Fruit fly (Drosophila melanogaster): ENCODE results near the gene RpL23A.

dm6 chr3L:1688161-1688560 lies 19.7 kb upstream of the RpL23A start:
- no peak for TF ChIP-seq Blimp-1 (GFP tag; optimal IDR thresholded peaks at IDR 0.05)
- TF ChIP-seq Sox15 (GFP tag; optimal IDR thresholded peaks at IDR 0.05) = no peak
- no peak for TF ChIP-seq svp (GFP tag)
- TF ChIP-seq Met (GFP tag; optimal IDR thresholded peaks at IDR 0.05) = no peak
- no peak for TF ChIP-seq cyc (GFP tag; optimal IDR thresholded peaks at IDR 0.05)
- TF ChIP-seq CG6163 (GFP tag; IDR thresholded peaks at IDR 0.05) = no peak

Measured in whole organism, prepupa.